Worm (Caenorhabditis elegans) whole organism, L3 larva: ENCODE results near the gene F36D3.5.

Experiments used
- R02D3.7 ChIP-seq: fragments of 150-350 bp; optimal IDR thresholded peaks from 2 replicates; lab custom pipeline; 2014; ENCODE audit warnings: missing biosample characterization, missing genetic modification characterization
- ZK546.5 ChIP-seq: sonication (generic microtip); optimal IDR thresholded peaks from 2 replicates; lab custom pipeline; 2017; ENCODE audit warnings: missing biosample characterization, missing genetic modification characterization
- aly-2 ChIP-seq: fragments of 150-350 bp; optimal IDR thresholded peaks from 2 replicates; lab custom pipeline; 2014; ENCODE audit warnings: missing biosample characterization, missing genetic modification characterization
- ama-1 ChIP-seq: fragments of 150-350 bp; optimal IDR thresholded peaks from 2 replicates; lab custom pipeline; 2018
- ceh-28 ChIP-seq: fragments of 150-350 bp; optimal IDR thresholded peaks from 2 replicates; lab custom pipeline; 2014; ENCODE audit warnings: missing biosample characterization, missing genetic modification reagents, missing genetic modification characterization
- ceh-9 ChIP-seq: sonication (generic microtip); optimal IDR thresholded peaks from 2 replicates; lab custom pipeline; 2018; ENCODE audit warnings: missing biosample characterization, missing genetic modification characterization
- daf-12 ChIP-seq: fragments of 150-350 bp; optimal IDR thresholded peaks from 2 replicates; lab custom pipeline; 2014; ENCODE audit warnings: missing biosample characterization, missing genetic modification reagents, missing genetic modification characterization
- egl-27 ChIP-seq: sonication (generic microtip); optimal IDR thresholded peaks from 4 replicates; lab custom pipeline; 2017; ENCODE audit warnings: missing biosample characterization, missing genetic modification reagents, missing genetic modification characterization
- egl-5 ChIP-seq: fragments of 150-350 bp; optimal IDR thresholded peaks from 2 replicates; lab custom pipeline; 2017; ENCODE audit warnings: missing biosample characterization, missing genetic modification reagents, missing genetic modification characterization, inconsistent platforms
- elt-1 ChIP-seq: fragments of 150-350 bp; optimal IDR thresholded peaks from 2 replicates; lab custom pipeline; 2014; ENCODE audit warnings: missing biosample characterization, missing genetic modification characterization
- elt-3 ChIP-seq, 3 experiments: fragments of 150-350 bp in 1 of 3; sonication (generic microtip) in 2 of 3; optimal IDR thresholded peaks; 2 replicates in 2 of 3; 4 replicates in 1 of 3; lab custom pipeline; 2014 to 2017; ENCODE audit warnings: missing biosample characterization in 3 of 3, missing genetic modification characterization in 3 of 3
- eor-1 ChIP-seq, 2 experiments: fragments of 150-350 bp; optimal IDR thresholded peaks; 2 replicates each; lab custom pipeline; 2014 to 2018; ENCODE audit warnings: missing biosample characterization in 2 of 2, missing genetic modification characterization in 2 of 2
- fkh-10 ChIP-seq: sonication (generic microtip); optimal IDR thresholded peaks from 2 replicates; lab custom pipeline; 2017; ENCODE audit warnings: missing biosample characterization, missing genetic modification reagents, missing genetic modification characterization
- fkh-2 ChIP-seq: fragments of 150-350 bp; optimal IDR thresholded peaks from 2 replicates; lab custom pipeline; 2014; ENCODE audit warnings: missing biosample characterization, missing genetic modification reagents, missing genetic modification characterization
- hmg-11 ChIP-seq: sonication (generic microtip); optimal IDR thresholded peaks from 2 replicates; lab custom pipeline; 2016; ENCODE audit warnings: missing genetic modification characterization, missing compliant biosample characterization
- jun-1 ChIP-seq: fragments of 150-350 bp; optimal IDR thresholded peaks from 2 replicates; lab custom pipeline; 2014; ENCODE audit warnings: missing biosample characterization, missing genetic modification reagents, missing genetic modification characterization
- lin-15B ChIP-seq: fragments of 150-350 bp; optimal IDR thresholded peaks from 2 replicates; lab custom pipeline; 2014; ENCODE audit warnings: missing biosample characterization, missing genetic modification characterization
- lsy-12 ChIP-seq: sonication (generic microtip); optimal IDR thresholded peaks from 2 replicates; lab custom pipeline; 2016; ENCODE audit warnings: mild to moderate bottlenecking, missing genetic modification characterization, missing compliant biosample characterization
- mdl-1 ChIP-seq: fragments of 150-350 bp; optimal IDR thresholded peaks from 2 replicates; lab custom pipeline; 2014; ENCODE audit warnings: missing biosample characterization, missing genetic modification characterization
- mml-1 ChIP-seq: fragments of 150-350 bp; sonication (generic microtip); optimal IDR thresholded peaks from 3 replicates; lab custom pipeline; 2014; ENCODE audit warnings: missing biosample characterization, missing genetic modification characterization
- nhr-11 ChIP-seq: fragments of 150-350 bp; optimal IDR thresholded peaks from 2 replicates; lab custom pipeline; 2014; ENCODE audit warnings: missing biosample characterization, missing genetic modification characterization
- nhr-12 ChIP-seq: fragments of 150-350 bp; optimal IDR thresholded peaks from 2 replicates; lab custom pipeline; 2014; ENCODE audit warnings: missing biosample characterization, missing genetic modification characterization
- nhr-237 ChIP-seq: fragments of 150-350 bp; optimal IDR thresholded peaks from 2 replicates; lab custom pipeline; 2014; ENCODE audit warnings: missing biosample characterization, missing genetic modification characterization
- nhr-25 ChIP-seq: sonication (generic microtip); optimal IDR thresholded peaks from 2 replicates; lab custom pipeline; 2017; ENCODE audit warnings: missing biosample characterization, missing genetic modification characterization
- nhr-43 ChIP-seq: sonication (generic microtip); optimal IDR thresholded peaks from 2 replicates; lab custom pipeline; 2016; ENCODE audit warnings: mild to moderate bottlenecking, missing genetic modification characterization, missing compliant biosample characterization; ENCODE audit not compliant: poor library complexity, severe bottlenecking
- nhr-76 ChIP-seq: fragments of 150-350 bp; sonication (generic microtip); optimal IDR thresholded peaks from 5 replicates; lab custom pipeline; 2014; ENCODE audit warnings: missing biosample characterization, missing genetic modification characterization
- nhr-77 ChIP-seq: fragments of 150-350 bp; optimal IDR thresholded peaks from 2 replicates; lab custom pipeline; 2014; ENCODE audit warnings: missing biosample characterization, missing genetic modification characterization
- pha-4 ChIP-seq: fragments of 150-350 bp; optimal IDR thresholded peaks from 2 replicates; lab custom pipeline; 2014; ENCODE audit warnings: missing biosample characterization, missing genetic modification reagents, missing genetic modification characterization
- pqm-1 ChIP-seq: fragments of 150-350 bp; optimal IDR thresholded peaks from 2 replicates; lab custom pipeline; 2017; ENCODE audit warnings: missing biosample characterization, missing genetic modification characterization, inconsistent platforms
- sea-2 ChIP-seq: fragments of 150-350 bp; sonication (generic microtip); optimal IDR thresholded peaks from 4 replicates; lab custom pipeline; 2014; ENCODE audit warnings: missing biosample characterization, missing genetic modification reagents, missing genetic modification characterization
- skn-1 ChIP-seq: fragments of 150-350 bp; optimal IDR thresholded peaks from 2 replicates; lab custom pipeline; 2014; ENCODE audit warnings: missing biosample characterization, missing genetic modification characterization
- snpc-4 ChIP-seq: fragments of 150-350 bp; optimal IDR thresholded peaks from 2 replicates; lab custom pipeline; 2014; ENCODE audit warnings: missing biosample characterization, missing genetic modification characterization
- tbx-2 ChIP-seq: sonication (generic microtip); optimal IDR thresholded peaks from 2 replicates; lab custom pipeline; 2016; ENCODE audit warnings: mild to moderate bottlenecking, missing genetic modification characterization, missing compliant biosample characterization
- unc-39 ChIP-seq: sonication (generic microtip); optimal IDR thresholded peaks from 4 replicates; lab custom pipeline; 2017; ENCODE audit warnings: missing biosample characterization, missing genetic modification characterization
- unc-62 ChIP-seq: fragments of 150-350 bp; sonication (generic microtip); optimal IDR thresholded peaks from 4 replicates; lab custom pipeline; 2014; ENCODE audit warnings: missing biosample characterization, missing genetic modification reagents, missing genetic modification characterization
- zag-1 ChIP-seq: fragments of 150-350 bp; optimal IDR thresholded peaks from 2 replicates; lab custom pipeline; 2014; ENCODE audit warnings: missing biosample characterization, missing genetic modification characterization
- ztf-11 ChIP-seq: fragments of 150-350 bp; optimal IDR thresholded peaks from 2 replicates; lab custom pipeline; 2014; ENCODE audit warnings: missing biosample characterization, missing genetic modification characterization
- ztf-4 ChIP-seq: fragments of 150-350 bp; optimal IDR thresholded peaks from 2 replicates; lab custom pipeline; 2014; ENCODE audit warnings: missing biosample characterization, missing genetic modification characterization

F36D3.5 gene

DNA sequence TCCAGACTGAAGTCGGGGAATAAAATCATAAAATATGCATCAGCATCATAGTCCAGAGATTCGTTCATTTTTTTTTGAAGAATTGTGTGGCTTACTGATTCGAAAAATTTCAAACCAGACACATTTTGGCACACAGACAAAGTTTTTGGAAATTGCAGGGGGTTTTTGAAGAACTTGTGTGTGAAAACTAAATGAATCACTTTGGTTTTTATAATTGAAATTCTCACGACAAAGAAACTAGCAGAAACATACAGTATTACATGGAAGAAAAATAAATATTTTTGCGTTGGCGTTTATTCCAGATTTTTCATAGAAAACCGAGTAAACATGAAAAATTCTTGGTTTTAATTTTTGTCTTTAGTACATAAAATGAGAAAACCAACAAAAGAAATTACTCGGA, 7.2 kb upstream of the F36D3.5 start, which contains the start of gene srw-34:
Gene srw-34, minus strand, starts transcription at position 101 of the 400 bp plus-strand sequence.
- no peak for TF ChIP-seq ZK546.5 (tag; lab: Kevin White, UChicago)
- no peak for TF ChIP-seq pqm-1
- no peak for TF ChIP-seq eor-1 (tag; optimal IDR thresholded peaks at IDR 0.05; lab: Kevin White, UChicago)
- no peak for TF ChIP-seq sea-2 (GFP tag; lab: Kevin White, UChicago)
- no peak for TF ChIP-seq ceh-28 (tag; lab: Kevin White, UChicago)

ce11 chrV:16517619-16518018, 2.6 kb upstream of the F36D3.5 start, which contains the start of gene F36D3.4:
Gene F36D3.4 (minus strand): TSS chrV:16517719.
- TF ChIP-seq ama-1 (lab: Kevin White, UChicago): no peak
- TF ChIP-seq fkh-2 (tag; lab: Kevin White, UChicago): no peak
- no peak for TF ChIP-seq elt-1 (tag; lab: Kevin White, UChicago)
- no peak for TF ChIP-seq aly-2 (tag; lab: Kevin White, UChicago)
- no peak for TF ChIP-seq daf-12 (tag; lab: Kevin White, UChicago)
- TF ChIP-seq nhr-43 (tag; lab: Kevin White, UChicago): no peak
- TF ChIP-seq ceh-9 (tag; lab: Kevin White, UChicago): no peak
- no peak for TF ChIP-seq nhr-237
- TF ChIP-seq sea-2 (GFP tag; lab: Kevin White, UChicago): no peak
- no peak for TF ChIP-seq ztf-11 (tag; lab: Kevin White, UChicago)

DNA sequence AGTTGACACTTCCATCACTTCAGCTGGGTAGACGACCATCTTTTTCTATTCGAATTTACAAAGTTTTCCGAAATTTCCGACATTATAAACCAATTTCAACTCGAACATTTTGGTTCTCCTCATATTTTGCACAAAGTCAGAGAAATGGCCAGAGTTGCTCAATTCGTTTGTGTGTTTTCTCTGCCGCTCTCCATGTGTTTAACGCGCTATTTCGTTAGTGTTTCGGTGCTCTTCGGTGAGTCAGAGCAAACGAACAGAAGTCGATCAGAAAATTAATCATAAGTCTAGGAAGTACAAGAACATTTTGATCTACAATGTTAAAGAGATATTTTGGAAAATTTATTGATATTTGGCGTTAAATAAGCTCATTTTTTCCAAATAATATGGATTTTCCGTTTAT, 6.4 kb downstream of the F36D3.5 start, which contains the start of gene srr-3:
Gene srr-3, minus strand, starts transcription at position 101 of the 400 bp plus-strand sequence.
- no peak for TF ChIP-seq pha-4 (tag; lab: Kevin White, UChicago)
- TF ChIP-seq R02D3.7 (tag; lab: Kevin White, UChicago): no peak
- TF ChIP-seq lsy-12 (tag; lab: Kevin White, UChicago): no peak
- no peak for TF ChIP-seq nhr-77 (tag; lab: Kevin White, UChicago)
- TF ChIP-seq mdl-1 (tag; lab: Kevin White, UChicago): no peak
- no peak for TF ChIP-seq hmg-11 (tag; lab: Kevin White, UChicago)
- no peak for TF ChIP-seq nhr-76 (tag; lab: Kevin White, UChicago)
- no peak for TF ChIP-seq tbx-2 (tag; lab: Kevin White, UChicago)
- no peak for TF ChIP-seq nhr-11
- no peak for TF ChIP-seq skn-1 (tag; lab: Kevin White, UChicago)
- no peak for TF ChIP-seq jun-1
- TF ChIP-seq ztf-4: no peak
- no peak for TF ChIP-seq snpc-4 (tag; lab: Kevin White, UChicago)
- no peak for TF ChIP-seq lin-15B (tag; lab: Kevin White, UChicago)
- TF ChIP-seq elt-3 (tag; optimal IDR thresholded peaks at IDR 0.05; lab: Kevin White, UChicago): no peak

- TF ChIP-seq pha-4 (tag; lab: Kevin White, UChicago) (peak; percentile 49), elt-1 (tag; lab: Kevin White, UChicago) (no peak), ZK546.5 (tag; lab: Kevin White, UChicago) (no peak)
Observed at ce11 chrV:16506650-16507049, 8.4 kb downstream of the F36D3.5 start.

DNA sequence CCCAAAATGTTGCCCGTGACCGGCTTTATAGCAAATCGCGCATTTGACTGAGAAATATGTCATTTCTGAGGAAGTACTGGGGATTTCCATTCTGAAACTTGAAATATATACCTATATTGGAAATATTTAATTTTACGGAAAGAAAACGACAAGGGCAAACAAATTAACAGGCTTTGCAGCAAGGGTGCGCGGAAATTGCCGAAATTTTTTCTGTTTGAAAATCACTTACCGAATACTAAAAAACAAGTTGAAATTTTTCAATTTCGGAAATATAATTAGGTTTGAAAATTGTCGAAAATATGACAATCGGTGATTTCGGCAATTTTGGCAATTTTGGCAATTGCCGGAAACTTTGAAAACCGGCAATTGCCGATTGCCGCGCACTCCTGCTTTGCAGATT, 9.2 kb downstream of the F36D3.5 start, which contains the start of gene nhr-54:
Gene nhr-54, minus strand, starts transcription at position 101 of the 400 bp plus-strand sequence.
- TF ChIP-seq aly-2 (tag; lab: Kevin White, UChicago): no peak
- no peak for TF ChIP-seq nhr-12
- no peak for TF ChIP-seq egl-27
- TF ChIP-seq nhr-25: no peak

DNA sequence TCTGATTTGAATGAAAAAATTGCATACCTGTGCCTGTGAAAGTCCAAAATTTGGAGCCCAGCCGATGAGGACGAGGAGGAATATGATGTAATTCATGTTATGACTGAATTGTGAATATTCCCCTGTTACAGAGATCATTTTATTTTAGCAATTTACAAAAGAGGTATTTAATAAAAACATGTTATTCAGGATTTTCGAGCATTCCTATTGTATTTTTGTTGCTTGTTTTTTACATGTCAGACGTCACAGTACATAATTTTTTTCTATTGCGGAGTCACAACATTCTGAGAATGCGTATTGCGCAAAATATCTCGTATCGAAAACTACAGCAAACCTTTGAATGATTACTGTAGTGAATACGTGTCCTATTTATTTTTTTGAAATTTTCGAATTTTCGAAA, 11.9 kb downstream of the F36D3.5 start, which contains the start of gene F36D3.14:
Gene F36D3.14, minus strand, starts transcription at position 101 of the 400 bp plus-strand sequence.
- TF ChIP-seq zag-1 (no peak), fkh-10 (GFP tag; lab: Kevin White, UChicago) (no peak), lin-15B (tag; lab: Kevin White, UChicago) (no peak), sea-2 (GFP tag; lab: Kevin White, UChicago) (no peak), unc-62 (GFP tag; lab: Kevin White, UChicago) (no peak), egl-5 (tag; lab: Kevin White, UChicago) (no peak), unc-39 (tag; lab: Kevin White, UChicago) (no peak), ceh-9 (tag; lab: Kevin White, UChicago) (no peak), mml-1 (tag; lab: Kevin White, UChicago) (no peak)
